Fruit fly (Drosophila melanogaster) whole organism, pupa: ENCODE data around the gene CG17646.

ENCODE experiments used
- CG12605 ChIP-seq: fragments of 200-800 bp; sonication (Bioruptor generic); IDR thresholded peaks from 2 replicates; pipeline ENCODE4 v1.3.6; 2022; ENCODE audit warnings: missing biosample characterization, missing genetic modification characterization
- CG15710 ChIP-seq: fragments of 200-800 bp; sonication (Bioruptor generic); optimal IDR thresholded peaks from 2 replicates; lab custom pipeline; 2018; ENCODE audit warnings: missing biosample characterization, mild to moderate bottlenecking, missing genetic modification characterization, moderate library complexity
- CG17806 ChIP-seq: fragments of 200-800 bp; sonication (Bioruptor generic); optimal IDR thresholded peaks from 2 replicates; lab custom pipeline; 2018; ENCODE audit warnings: missing biosample characterization, mild to moderate bottlenecking, missing genetic modification characterization, moderate library complexity
- CG4496 ChIP-seq: fragments of 200-800 bp; sonication (Bioruptor generic); IDR thresholded peaks from 3 replicates; pipeline ENCODE4 v1.3.6; 2022; ENCODE audit warnings: missing biosample characterization, missing genetic modification characterization
- CG8301 ChIP-seq: fragments of 200-800 bp; sonication (Bioruptor generic); optimal IDR thresholded peaks from 2 replicates; lab custom pipeline; 2018; ENCODE audit warnings: missing biosample characterization, mild to moderate bottlenecking, missing genetic modification characterization
- EcR ChIP-seq: fragments of 200-800 bp; sonication (Bioruptor generic); optimal IDR thresholded peaks from 3 replicates; lab custom pipeline; 2019; ENCODE audit warnings: missing biosample characterization, missing genetic modification characterization, mild to moderate bottlenecking, moderate library complexity, missing genetic modification reagents
- Ets98B ChIP-seq: fragments of 200-800 bp; sonication (Bioruptor generic); IDR thresholded peaks from 2 replicates; pipeline ENCODE4 v1.3.6; 2022; ENCODE audit warnings: missing biosample characterization, missing genetic modification characterization
- Pif1A ChIP-seq: fragments of 200-800 bp; sonication (Bioruptor generic); optimal IDR thresholded peaks from 3 replicates; lab custom pipeline; 2016; ENCODE audit warnings: missing biosample characterization, missing genetic modification characterization

dm6 chr2L:1709316-1709715, 23.0 kb upstream of the CG17646 start:
- TF ChIP-seq Ets98B (GFP tag; lab: Robert Waterston, UW), result no peak
- TF ChIP-seq CG12605 (GFP tag; lab: Robert Waterston, UW), result no peak
- no peak for TF ChIP-seq CG4496
- no peak for TF ChIP-seq CG8301
- no peak for TF ChIP-seq EcR (GFP tag; lab: Kevin White, UChicago)
- TF ChIP-seq CG15710 (tag; lab: Kevin White, UChicago), result no peak
- no peak for TF ChIP-seq CG17806 (tag; lab: Kevin White, UChicago)
- TF ChIP-seq Pif1A (GFP tag; lab: Kevin White, UChicago), result no peak
